Worm (Caenorhabditis elegans) whole organism, midembryonic: ENCODE results near the gene elt-2.

Experiments used
- T22C8.4 ChIP-seq: fragments of 200-800 bp; sonication (Bioruptor generic); IDR thresholded peaks from 2 replicates; pipeline ENCODE4 v1.3.6; 2022; ENCODE audit warnings: missing genetic modification characterization, missing compliant biosample characterization
- flt-1 ChIP-seq: fragments of 200-800 bp; sonication (Bioruptor generic); IDR thresholded peaks from 2 replicates; pipeline ENCODE4 v1.3.6; 2022; ENCODE audit warnings: missing genetic modification characterization, missing compliant biosample characterization
- klf-2 ChIP-seq: fragments of 200-800 bp; sonication (Bioruptor generic); conservative IDR thresholded peaks from 2 replicates; pipeline ENCODE4 v1.3.6; 2022; ENCODE audit warnings: missing genetic modification reagents, missing genetic modification characterization, missing compliant biosample characterization
- med-1 ChIP-seq: sonication (generic microtip); optimal IDR thresholded peaks from 2 replicates; lab custom pipeline; 2017; ENCODE audit warnings: missing genetic modification characterization, mild to moderate bottlenecking, missing compliant biosample characterization, antibody characterized with exemption, missing genetic modification reagents; ENCODE audit not compliant: insufficient read depth
- ref-1 ChIP-seq: fragments of 200-800 bp; sonication (Bioruptor generic); conservative IDR thresholded peaks from 2 replicates; pipeline ENCODE4 v1.3.6; 2022; ENCODE audit warnings: missing genetic modification reagents, missing genetic modification characterization, missing compliant biosample characterization
- tab-1 ChIP-seq: fragments of 200-800 bp; sonication (Bioruptor generic); IDR thresholded peaks from 2 replicates; pipeline ENCODE4 v1.3.6; 2022; ENCODE audit warnings: missing genetic modification characterization, missing compliant biosample characterization
- ztf-23 ChIP-seq: fragments of 200-800 bp; sonication (Bioruptor generic); IDR thresholded peaks from 2 replicates; pipeline ENCODE4 v1.3.6; 2022; ENCODE audit warnings: missing genetic modification reagents, missing genetic modification characterization, missing compliant biosample characterization

- TF ChIP-seq ztf-23 (GFP tag; lab: Robert Waterston, UW) (no peak), flt-1 (no peak), ref-1 (GFP tag; lab: Robert Waterston, UW) (no peak), med-1 (GFP tag; lab: Kevin White, UChicago) (no peak), klf-2 (GFP tag; lab: Robert Waterston, UW) (no peak), tab-1 (GFP tag; lab: Robert Waterston, UW) (no peak), T22C8.4 (no peak)
Measured at ce11 chrX:10453960-10454359, 27.1 kb upstream of the elt-2 start, which contains the start of gene lgc-41.
